Fruit fly (Drosophila melanogaster): ENCODE measurements around the gene mip130.
A peak's percentile ranks its signal among the peaks of the same experiment; 100 is the strongest.

Gene mip130

DNA sequence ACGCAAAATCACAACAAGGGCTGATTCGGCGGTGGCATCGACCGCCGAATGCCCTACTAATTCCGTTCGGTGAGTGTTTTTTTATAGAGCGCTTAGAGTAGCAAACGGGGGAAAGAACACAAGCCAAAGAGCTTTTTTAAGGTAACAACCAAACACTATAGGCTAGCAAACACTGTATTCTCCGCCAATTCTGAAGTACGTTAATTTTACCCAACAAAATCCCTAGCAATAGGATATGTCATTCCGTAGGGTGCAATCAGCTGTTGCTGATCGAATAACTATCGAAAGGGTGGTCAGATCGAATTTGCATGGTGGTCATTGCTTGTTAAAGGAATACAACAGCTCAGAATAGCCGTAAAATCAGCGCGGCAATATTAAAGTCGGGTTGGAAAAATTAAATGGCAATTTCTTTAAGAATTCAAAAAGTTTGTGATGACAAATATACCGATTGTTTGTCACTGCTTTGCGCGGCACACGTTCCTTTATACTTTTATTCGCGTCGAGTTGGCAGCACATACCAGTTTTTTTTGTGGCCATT, at the start of gene mip130 (continued):
- TF ChIP-seq hbn (GFP tag; IDR thresholded peaks at IDR 0.05; ENCODE audit: partially characterized antibody), result peak; percentile 71
- peak; percentile 45 for TF ChIP-seq CG17829 (tag; optimal IDR thresholded peaks at IDR 0.05)
- no peak for TF ChIP-seq fd64A (GFP tag; optimal IDR thresholded peaks at IDR 0.05)
- TF ChIP-seq Lpt (GFP tag; optimal IDR thresholded peaks at IDR 0.05), result no peak
- no peak for TF ChIP-seq ham (GFP tag; IDR thresholded peaks at IDR 0.05)
- peak; percentile 30 for TF ChIP-seq fd96Cb (tag; optimal IDR thresholded peaks at IDR 0.05)
- TF ChIP-seq vvl (GFP tag; IDR thresholded peaks at IDR 0.05), result peak; percentile 19
- no peak for TF ChIP-seq pum (GFP tag; optimal IDR thresholded peaks at IDR 0.05)
- no peak for TF ChIP-seq salm (tag; optimal IDR thresholded peaks at IDR 0.05)
- peak; percentile 64; the same call in 1 of the 2 replicates for TF ChIP-seq sob (GFP tag; IDR thresholded peaks at IDR 0.05)
- TF ChIP-seq dimm (GFP tag; IDR thresholded peaks at IDR 0.05), result no peak
- no peak for TF ChIP-seq Tbp (GFP tag; optimal IDR thresholded peaks at IDR 0.05)
- no peak for TF ChIP-seq CG42726 (GFP tag; IDR thresholded peaks at IDR 0.05; ENCODE audit: partially characterized antibody)
- TF ChIP-seq p53 (GFP tag; optimal IDR thresholded peaks at IDR 0.05), result no peak
- TF ChIP-seq gt (GFP tag; IDR thresholded peaks at IDR 0.05), result no peak
- TF ChIP-seq Blimp-1 (GFP tag; optimal IDR thresholded peaks at IDR 0.05), result peak; percentile 18
- no peak for TF ChIP-seq run (tag; optimal IDR thresholded peaks at IDR 0.05)
- TF ChIP-seq lilli (GFP tag; optimal IDR thresholded peaks at IDR 0.05), result peak; percentile 11
- no peak for TF ChIP-seq Bteb2 (GFP tag; optimal IDR thresholded peaks at IDR 0.05)
- peak; percentile 46 for TF ChIP-seq Max (GFP tag; optimal IDR thresholded peaks at IDR 0.05)
- 0 out of 3 replicates have a peak, but pooled peaks have one; percentile 33 for TF ChIP-seq H15 (GFP tag; IDR thresholded peaks at IDR 0.05)
- TF ChIP-seq toy (GFP tag; IDR thresholded peaks at IDR 0.05), result no peak
- TF ChIP-seq Kr (GFP tag; optimal IDR thresholded peaks at IDR 0.05), result no peak
- peak; percentile 69 for TF ChIP-seq dysf (GFP tag; IDR thresholded peaks at IDR 0.05)

DNA sequence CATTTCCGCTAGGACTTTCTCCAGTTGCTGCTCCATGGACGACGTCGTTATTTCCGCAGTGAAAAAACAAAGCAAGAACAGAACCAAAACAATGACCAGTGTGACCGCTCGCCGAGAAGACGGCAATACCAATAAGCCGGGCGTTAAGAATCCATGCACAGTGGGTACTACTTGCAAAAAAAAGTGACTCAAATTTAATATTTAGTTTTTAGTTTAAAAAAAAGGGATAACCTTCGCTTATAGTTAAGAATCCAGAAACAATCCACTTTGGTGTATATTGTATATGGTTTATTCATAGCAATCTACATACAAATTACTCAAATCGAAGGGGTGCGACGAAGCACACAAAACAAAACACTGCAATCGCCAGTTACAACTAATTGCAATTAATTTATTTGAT, 49.2 kb upstream of the mip130 start, which contains the start of gene Lamtor5:
Gene Lamtor5 (minus strand): TSS at position 105 of the 400 bp plus-strand sequence.
- TF ChIP-seq Dbx (GFP tag; IDR thresholded peaks at IDR 0.05), result 0 out of 3 replicates have a peak, but pooled peaks have one; percentile 34
- TF ChIP-seq CG33213 (GFP tag; optimal IDR thresholded peaks at IDR 0.05), result peak; percentile 2
- peak; percentile 25; the same call in 1 of the 2 replicates for TF ChIP-seq E2f2 (GFP tag; IDR thresholded peaks at IDR 0.05)
- TF ChIP-seq ranshi (GFP tag; IDR thresholded peaks at IDR 0.05), result 0 out of 2 replicates have a peak, but pooled peaks have one; percentile 14
- TF ChIP-seq sd (tag; optimal IDR thresholded peaks at IDR 0.05), result peak; percentile 26
- TF ChIP-seq onecut (GFP tag; IDR thresholded peaks at IDR 0.05), result peak; percentile 18; the same call in 1 of the 2 replicates
- TF ChIP-seq CG6254 (GFP tag; optimal IDR thresholded peaks at IDR 0.05), result no peak
- no peak for TF ChIP-seq HLH3B (GFP tag; IDR thresholded peaks at IDR 0.05)
- no peak for TF ChIP-seq CG14050 (GFP tag; IDR thresholded peaks at IDR 0.05)
- TF ChIP-seq unpg (GFP tag; optimal IDR thresholded peaks at IDR 0.05), result peak; percentile 53
- TF ChIP-seq CG12391 (tag; optimal IDR thresholded peaks at IDR 0.05), result peak; percentile 59
- TF ChIP-seq sima (GFP tag; optimal IDR thresholded peaks at IDR 0.05), result no peak
- TF ChIP-seq CG31365 (tag; optimal IDR thresholded peaks at IDR 0.05), result no peak
- peak; percentile 23 for TF ChIP-seq ind (GFP tag; optimal IDR thresholded peaks at IDR 0.05)
- peak; percentile 2 for TF ChIP-seq CG4854 (GFP tag; optimal IDR thresholded peaks at IDR 0.05)
- peak; percentile 23; the same call in 1 of the 2 replicates for TF ChIP-seq nerfin-2 (GFP tag; IDR thresholded peaks at IDR 0.05; ENCODE audit: partially characterized antibody)
- no peak for TF ChIP-seq Camta (GFP tag; optimal IDR thresholded peaks at IDR 0.05)
- no peak for TF ChIP-seq knrl (GFP tag; IDR thresholded peaks at IDR 0.05; ENCODE audit: partially characterized antibody)
- TF ChIP-seq CG4424 (GFP tag; optimal IDR thresholded peaks at IDR 0.05), result no peak
- TF ChIP-seq chn (GFP tag; optimal IDR thresholded peaks at IDR 0.05), result no peak
- TF ChIP-seq B-H1 (GFP tag; IDR thresholded peaks at IDR 0.05), result peak; percentile 21; the same call in 1 of the 3 replicates
- TF ChIP-seq dimm (GFP tag; IDR thresholded peaks at IDR 0.05), result no peak
- TF ChIP-seq odd (GFP tag; optimal IDR thresholded peaks at IDR 0.05), result no peak
- TF ChIP-seq CG9437 (GFP tag; optimal IDR thresholded peaks at IDR 0.05), result no peak
- peak; percentile 71 for TF ChIP-seq CG2120 (GFP tag; optimal IDR thresholded peaks at IDR 0.05)
- TF ChIP-seq CG7357 (GFP tag; IDR thresholded peaks at IDR 0.05), result no peak
- no peak for TF ChIP-seq Sry-β (GFP tag; optimal IDR thresholded peaks at IDR 0.05)
- peak in 1 of 2 experiments; percentile 8 for TF ChIP-seq insv (GFP tag; optimal IDR thresholded peaks at IDR 0.05)
